Worm (Caenorhabditis elegans) whole organism, late embryonic: Measurements from ENCODE around the gene pap-1.

Experiments used
- C08G9.2 ChIP-seq: sonication (generic microtip); optimal IDR thresholded peaks from 2 replicates; lab custom pipeline; 2016; ENCODE audit warnings: mild to moderate bottlenecking, missing genetic modification characterization, moderate library complexity, missing compliant biosample characterization
- C38D4.7 ChIP-seq: fragments of 200-800 bp; sonication (Bioruptor generic); optimal IDR thresholded peaks from 2 replicates; lab custom pipeline; 2018; ENCODE audit warnings: mild to moderate bottlenecking, missing genetic modification characterization, moderate library complexity, missing compliant biosample characterization
- F13H6.1 ChIP-seq: sonication (generic microtip); optimal IDR thresholded peaks from 2 replicates; lab custom pipeline; 2016; ENCODE audit warnings: missing genetic modification characterization, missing compliant biosample characterization
- K02D7.2 ChIP-seq: sonication (generic microtip); optimal IDR thresholded peaks from 2 replicates; lab custom pipeline; 2017; ENCODE audit warnings: mild to moderate bottlenecking, missing genetic modification characterization, missing compliant biosample characterization
- T23F11.4 ChIP-seq: fragments of 200-800 bp; sonication (Bioruptor generic); optimal IDR thresholded peaks from 2 replicates; lab custom pipeline; 2018; ENCODE audit warnings: mild to moderate bottlenecking, missing genetic modification characterization, missing compliant biosample characterization
- Y22D7AL.16 ChIP-seq: sonication (generic microtip); optimal IDR thresholded peaks from 2 replicates; lab custom pipeline; 2016; ENCODE audit warnings: missing genetic modification characterization, missing compliant biosample characterization
- ahr-1 ChIP-seq: sonication (generic microtip); optimal IDR thresholded peaks from 2 replicates; lab custom pipeline; 2016; ENCODE audit warnings: missing genetic modification characterization, missing compliant biosample characterization
- ama-1 ChIP-seq: fragments of 150-350 bp; optimal IDR thresholded peaks from 2 replicates; lab custom pipeline; 2014
- ceh-18 ChIP-seq: sonication (generic microtip); optimal IDR thresholded peaks from 2 replicates; lab custom pipeline; 2016; ENCODE audit warnings: missing genetic modification characterization, missing compliant biosample characterization
- ceh-19 ChIP-seq: fragments of 200-800 bp; sonication (Bioruptor generic); optimal IDR thresholded peaks from 2 replicates; lab custom pipeline; 2018; ENCODE audit warnings: mild to moderate bottlenecking, missing genetic modification characterization, missing compliant biosample characterization
- ceh-2 ChIP-seq: sonication (generic microtip); optimal IDR thresholded peaks from 2 replicates; lab custom pipeline; 2016; ENCODE audit warnings: missing genotype, missing genetic modification characterization, missing compliant biosample characterization
- ceh-22 ChIP-seq: sonication (generic microtip); optimal IDR thresholded peaks from 2 replicates; lab custom pipeline; 2017; ENCODE audit warnings: missing biosample characterization, missing genetic modification characterization
- ceh-24 ChIP-seq: sonication (generic microtip); optimal IDR thresholded peaks from 2 replicates; lab custom pipeline; 2016; ENCODE audit warnings: mild to moderate bottlenecking, missing genetic modification characterization, missing compliant biosample characterization
- ceh-45 ChIP-seq: fragments of 200-800 bp; sonication (Bioruptor generic); IDR thresholded peaks from 2 replicates; pipeline ENCODE4 v1.3.6; 2022; ENCODE audit warnings: missing genetic modification reagents, missing genetic modification characterization, missing compliant biosample characterization
- ceh-48 ChIP-seq: sonication (generic microtip); optimal IDR thresholded peaks from 2 replicates; lab custom pipeline; 2016; ENCODE audit warnings: missing genetic modification characterization, inconsistent platforms, missing compliant biosample characterization
- che-1 ChIP-seq: sonication (generic microtip); optimal IDR thresholded peaks from 2 replicates; lab custom pipeline; 2016; ENCODE audit warnings: mild to moderate bottlenecking, missing genetic modification characterization, missing compliant biosample characterization
- dve-1 ChIP-seq: sonication (generic microtip); optimal IDR thresholded peaks from 2 replicates; lab custom pipeline; 2017; ENCODE audit warnings: antibody characterized with exemption, mild to moderate bottlenecking, missing genetic modification characterization, missing compliant biosample characterization
- elt-2 ChIP-seq: sonication (generic microtip); optimal IDR thresholded peaks from 2 replicates; lab custom pipeline; 2016; ENCODE audit warnings: missing genetic modification reagents, missing genetic modification characterization, missing compliant biosample characterization
- elt-4 ChIP-seq: sonication (generic microtip); optimal IDR thresholded peaks from 2 replicates; lab custom pipeline; 2016; ENCODE audit warnings: missing genetic modification characterization, missing compliant biosample characterization
- ets-4 ChIP-seq: sonication (generic microtip); optimal IDR thresholded peaks from 2 replicates; lab custom pipeline; 2016; ENCODE audit warnings: missing genetic modification characterization, missing compliant biosample characterization
- eyg-1 ChIP-seq: sonication (generic microtip); optimal IDR thresholded peaks from 2 replicates; lab custom pipeline; 2016; ENCODE audit warnings: missing genotype, missing genetic modification characterization, missing compliant biosample characterization
- fkh-6 ChIP-seq: sonication (generic microtip); optimal IDR thresholded peaks from 2 replicates; lab custom pipeline; 2016; ENCODE audit warnings: missing genetic modification characterization, missing compliant biosample characterization
- hlh-13 ChIP-seq: fragments of 200-800 bp; sonication (Bioruptor generic); optimal IDR thresholded peaks from 2 replicates; lab custom pipeline; 2018; ENCODE audit warnings: mild to moderate bottlenecking, missing genetic modification characterization, missing compliant biosample characterization
- hlh-15 ChIP-seq: sonication (generic microtip); optimal IDR thresholded peaks from 2 replicates; lab custom pipeline; 2016; ENCODE audit warnings: missing genetic modification characterization, missing compliant biosample characterization
- hlh-30 ChIP-seq: sonication (generic microtip); optimal IDR thresholded peaks from 2 replicates; lab custom pipeline; 2017; ENCODE audit warnings: antibody characterized with exemption, missing genetic modification characterization, missing compliant biosample characterization; ENCODE audit not compliant: insufficient read depth
- lim-6 ChIP-seq: sonication (generic microtip); optimal IDR thresholded peaks from 2 replicates; lab custom pipeline; 2016; ENCODE audit warnings: missing genetic modification characterization, missing compliant biosample characterization
- lin-11 ChIP-seq: fragments of 200-800 bp; sonication (Bioruptor generic); optimal IDR thresholded peaks from 2 replicates; lab custom pipeline; 2018; ENCODE audit warnings: mild to moderate bottlenecking, missing genetic modification characterization, missing compliant biosample characterization
- mec-3 ChIP-seq: sonication (generic microtip); optimal IDR thresholded peaks from 2 replicates; lab custom pipeline; 2016; ENCODE audit warnings: borderline replicate concordance, missing genetic modification characterization, missing compliant biosample characterization
- nfya-1 ChIP-seq: sonication (generic microtip); optimal IDR thresholded peaks from 2 replicates; lab custom pipeline; 2017; ENCODE audit warnings: missing genetic modification characterization, mild to moderate bottlenecking, missing compliant biosample characterization, antibody characterized with exemption, moderate library complexity
- nhr-11 ChIP-seq: fragments of 150-350 bp; optimal IDR thresholded peaks from 2 replicates; lab custom pipeline; 2014; ENCODE audit warnings: missing biosample characterization, missing genetic modification characterization
- npax-4 ChIP-seq: sonication (generic microtip); optimal IDR thresholded peaks from 2 replicates; lab custom pipeline; 2016; ENCODE audit warnings: missing genetic modification characterization, missing compliant biosample characterization
- odd-2 ChIP-seq: sonication (generic microtip); optimal IDR thresholded peaks from 2 replicates; lab custom pipeline; 2017; ENCODE audit warnings: antibody characterized with exemption, mild to moderate bottlenecking, missing genetic modification characterization, missing compliant biosample characterization
- pag-3 ChIP-seq: sonication (generic microtip); optimal IDR thresholded peaks from 2 replicates; lab custom pipeline; 2016; ENCODE audit warnings: missing compliant biosample characterization, missing genetic modification characterization, borderline replicate concordance
- pat-9 ChIP-seq: fragments of 200-800 bp; sonication (Bioruptor generic); optimal IDR thresholded peaks from 2 replicates; lab custom pipeline; 2018; ENCODE audit warnings: mild to moderate bottlenecking, missing genetic modification characterization, moderate library complexity, missing compliant biosample characterization
- pax-1 ChIP-seq: fragments of 150-350 bp; optimal IDR thresholded peaks from 2 replicates; lab custom pipeline; 2014; ENCODE audit warnings: missing biosample characterization, missing genetic modification characterization
- pha-2 ChIP-seq: sonication (generic microtip); optimal IDR thresholded peaks from 2 replicates; lab custom pipeline; 2017; ENCODE audit warnings: mild to moderate bottlenecking, missing genetic modification characterization, missing compliant biosample characterization
- pha-4 ChIP-seq: fragments of 150-350 bp; optimal IDR thresholded peaks from 2 replicates; lab custom pipeline; 2018; ENCODE audit warnings: missing biosample characterization, missing genetic modification reagents, missing genetic modification characterization
- pqm-1 ChIP-seq: sonication (generic microtip); optimal IDR thresholded peaks from 2 replicates; lab custom pipeline; 2016; ENCODE audit warnings: missing genetic modification characterization, missing compliant biosample characterization
- pros-1 ChIP-seq: fragments of 150-350 bp; optimal IDR thresholded peaks from 2 replicates; lab custom pipeline; 2014; ENCODE audit warnings: missing biosample characterization, missing genetic modification reagents, missing genetic modification characterization
- ref-2 ChIP-seq: sonication (generic microtip); optimal IDR thresholded peaks from 2 replicates; lab custom pipeline; 2016; ENCODE audit warnings: missing genetic modification characterization, missing compliant biosample characterization
- rnt-1 ChIP-seq: sonication (generic microtip); optimal IDR thresholded peaks from 2 replicates; lab custom pipeline; 2016; ENCODE audit warnings: missing genetic modification characterization, missing compliant biosample characterization
- sdc-2 ChIP-seq: sonication (generic microtip); optimal IDR thresholded peaks from 2 replicates; lab custom pipeline; 2016; ENCODE audit warnings: missing genotype, missing genetic modification characterization, missing compliant biosample characterization
- sox-4 ChIP-seq: sonication (generic microtip); optimal IDR thresholded peaks from 2 replicates; lab custom pipeline; 2017; ENCODE audit warnings: mild to moderate bottlenecking, missing genetic modification characterization, inconsistent platforms, missing compliant biosample characterization
- syd-9 ChIP-seq: sonication (generic microtip); optimal IDR thresholded peaks from 2 replicates; lab custom pipeline; 2016; ENCODE audit warnings: mild to moderate bottlenecking, missing genetic modification characterization, moderate library complexity, missing compliant biosample characterization
- tbx-2 ChIP-seq: sonication (generic microtip); optimal IDR thresholded peaks from 2 replicates; lab custom pipeline; 2016; ENCODE audit warnings: missing genetic modification characterization, missing compliant biosample characterization
- tbx-7 ChIP-seq: sonication (generic microtip); optimal IDR thresholded peaks from 2 replicates; lab custom pipeline; 2016; ENCODE audit warnings: missing genotype, missing genetic modification characterization, missing compliant biosample characterization
- ttx-3 ChIP-seq: sonication (generic microtip); optimal IDR thresholded peaks from 2 replicates; lab custom pipeline; 2016; ENCODE audit warnings: missing genetic modification reagents, missing genetic modification characterization, missing compliant biosample characterization
- unc-3 ChIP-seq, 2 experiments: fragments of 200-800 bp in 1 of 2; sonication (Bioruptor generic) in 1 of 2; sonication (generic microtip) in 1 of 2; conservative IDR thresholded peaks in 1 of 2; optimal IDR thresholded peaks in 1 of 2; 2 replicates each; pipeline versions ENCODE4 v1.3.6 to Lab custom; 2016 to 2022; ENCODE audit warnings: missing compliant biosample characterization in 2 of 2, missing genetic modification characterization in 2 of 2, missing genetic modification reagents in 1 of 2
- unc-42 ChIP-seq: sonication (generic microtip); optimal IDR thresholded peaks from 2 replicates; lab custom pipeline; 2016; ENCODE audit warnings: missing genotype, missing genetic modification characterization, missing compliant biosample characterization
- unc-55 ChIP-seq: sonication (generic microtip); optimal IDR thresholded peaks from 2 replicates; lab custom pipeline; 2017; ENCODE audit warnings: missing biosample characterization, missing genetic modification reagents, missing genetic modification characterization
- unc-86 ChIP-seq: sonication (generic microtip); optimal IDR thresholded peaks from 2 replicates; lab custom pipeline; 2016; ENCODE audit warnings: missing genetic modification characterization, missing compliant biosample characterization
- zip-5 ChIP-seq: sonication (generic microtip); optimal IDR thresholded peaks from 2 replicates; lab custom pipeline; 2016; ENCODE audit warnings: missing genetic modification characterization, missing compliant biosample characterization
- ztf-16 ChIP-seq: sonication (generic microtip); optimal IDR thresholded peaks from 2 replicates; lab custom pipeline; 2017; ENCODE audit warnings: missing genetic modification characterization, missing compliant biosample characterization

pap-1 gene

DNA sequence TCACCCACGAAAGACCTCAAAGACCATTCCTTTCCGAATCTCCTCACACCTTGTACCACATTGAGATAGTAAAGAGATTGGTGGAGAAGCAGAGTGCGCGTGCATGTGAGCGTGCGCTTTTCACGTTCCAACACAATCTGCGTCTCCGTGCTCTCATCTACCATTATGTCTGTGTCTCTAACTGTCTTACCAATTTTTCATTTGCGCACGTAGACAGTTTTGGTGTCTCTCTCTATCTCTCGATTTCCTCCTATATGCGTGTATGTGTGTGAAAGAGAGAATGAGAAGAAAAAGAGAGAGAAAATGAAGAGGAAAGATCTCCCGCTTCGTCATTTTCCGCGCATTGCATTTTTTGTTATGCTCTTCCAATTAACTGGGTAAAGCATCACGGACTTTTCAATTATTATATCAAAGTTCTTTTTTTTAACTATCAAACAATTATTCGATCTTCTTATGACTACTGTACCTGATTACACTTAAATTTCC is 24.9 kb downstream of the pap-1 start:
- TF ChIP-seq ceh-45 (GFP tag; lab: Robert Waterston, UW) (no peak), ahr-1 (tag; lab: Kevin White, UChicago) (no peak), tbx-7 (peak; percentile 19), Y22D7AL.16 (no peak), mec-3 (tag; lab: Kevin White, UChicago) (no peak), ama-1 (lab: Kevin White, UChicago) (no peak), C38D4.7 (GFP tag; lab: Kevin White, UChicago) (no peak), sdc-2 (tag; lab: Kevin White, UChicago) (peak; percentile 63), unc-55 (GFP tag; lab: Kevin White, UChicago) (peak; percentile 83), lim-6 (tag; lab: Kevin White, UChicago) (peak; percentile 41), ref-2 (tag; lab: Kevin White, UChicago) (peak; percentile 91), hlh-30 (tag; lab: Kevin White, UChicago) (peak; percentile 95), ceh-18 (tag; lab: Kevin White, UChicago) (peak; percentile 95), K02D7.2 (tag; lab: Kevin White, UChicago) (no peak), T23F11.4 (peak; percentile 2), pha-4 (no peak), C08G9.2 (tag; lab: Kevin White, UChicago) (peak; percentile 35), tbx-2 (tag; lab: Kevin White, UChicago) (peak; percentile 91), eyg-1 (tag; lab: Kevin White, UChicago) (no peak), hlh-13 (GFP tag; lab: Kevin White, UChicago) (no peak), ceh-48 (no peak), ceh-2 (peak; percentile 41), npax-4 (tag; lab: Kevin White, UChicago) (no peak), pax-1 (peak; percentile 88), che-1 (no peak), pag-3 (tag; lab: Kevin White, UChicago) (no peak), hlh-15 (tag; lab: Kevin White, UChicago) (no peak), ztf-16 (peak; percentile 58), ceh-24 (tag; lab: Kevin White, UChicago) (no peak), ttx-3 (tag; lab: Kevin White, UChicago) (no peak), rnt-1 (tag; lab: Kevin White, UChicago) (peak; percentile 80), zip-5 (tag; lab: Kevin White, UChicago) (no peak), pqm-1 (no peak), lin-11 (no peak), nfya-1 (peak; percentile 96), fkh-6 (tag; lab: Kevin White, UChicago) (peak; percentile 46), elt-2 (tag; lab: Kevin White, UChicago) (peak; percentile 61), F13H6.1 (tag; lab: Kevin White, UChicago) (peak; percentile 65), pros-1 (tag; lab: Kevin White, UChicago) (peak; percentile 83), unc-3 (GFP tag; conservative IDR thresholded peaks at IDR 0.05; lab: Robert Waterston, UW) (no peak), unc-3 (tag; optimal IDR thresholded peaks at IDR 0.05; lab: Kevin White, UChicago) (no peak), ceh-22 (tag; lab: Kevin White, UChicago) (peak; percentile 12), odd-2 (tag; lab: Kevin White, UChicago) (no peak), ceh-19 (GFP tag; lab: Kevin White, UChicago) (no peak), unc-42 (peak; percentile 92), sox-4 (tag; lab: Kevin White, UChicago) (no peak), elt-4 (tag; lab: Kevin White, UChicago) (no peak), unc-86 (tag; lab: Kevin White, UChicago) (no peak), pat-9 (tag; lab: Kevin White, UChicago) (no peak), pha-2 (no peak), ets-4 (peak; percentile 64), syd-9 (no peak), nhr-11 (tag; lab: Kevin White, UChicago) (no peak), dve-1 (tag; lab: Kevin White, UChicago) (peak; percentile 89)
